Worm (Caenorhabditis elegans) whole organism, L4 larva: ENCODE data around the gene F08D12.3.

Experiments used
- F44E2.7 ChIP-seq: fragments of 200-800 bp; sonication (Bioruptor generic); IDR thresholded peaks from 2 replicates; pipeline ENCODE4 v2.1.2; 2022; ENCODE audit warnings: missing genetic modification characterization, missing compliant biosample characterization
- Y48G9A.11 ChIP-seq: fragments of 200-800 bp; sonication (Bioruptor generic); IDR thresholded peaks from 2 replicates; pipeline ENCODE4 v1.3.6; 2022; ENCODE audit warnings: missing genetic modification reagents, missing genetic modification characterization, missing compliant biosample characterization
- Y5F2A.4 ChIP-seq: fragments of 200-800 bp; sonication (Bioruptor generic); optimal IDR thresholded peaks from 2 replicates; lab custom pipeline; 2018; ENCODE audit warnings: mild to moderate bottlenecking, missing genetic modification characterization, missing compliant biosample characterization
- Y75B8A.6 ChIP-seq: fragments of 200-800 bp; sonication (Bioruptor generic); IDR thresholded peaks from 2 replicates; pipeline ENCODE4 v1.3.6; 2022; ENCODE audit warnings: missing genetic modification reagents, missing genetic modification characterization, missing compliant biosample characterization
- ZK337.2 ChIP-seq: fragments of 200-800 bp; sonication (Bioruptor generic); IDR thresholded peaks from 2 replicates; pipeline ENCODE4 v1.3.6; 2022; ENCODE audit warnings: missing genetic modification reagents, missing genetic modification characterization, missing compliant biosample characterization
- ZK546.5 ChIP-seq, 2 experiments: sonication (generic microtip); optimal IDR thresholded peaks; 2 replicates each; lab custom pipeline; 2017; ENCODE audit warnings: missing biosample characterization in 2 of 2, missing genetic modification characterization in 2 of 2
- aha-1 ChIP-seq: fragments of 150-350 bp; peaks from one replicate; lab custom pipeline; 2014; ENCODE audit warnings: missing biosample characterization, missing genetic modification characterization
- aly-2 ChIP-seq: sonication (generic microtip); optimal IDR thresholded peaks from 2 replicates; lab custom pipeline; 2018; ENCODE audit warnings: missing biosample characterization, missing genetic modification characterization
- arid-1 ChIP-seq: fragments of 200-800 bp; sonication (Bioruptor generic); conservative IDR thresholded peaks from 2 replicates; pipeline ENCODE4 v1.3.6; 2022; ENCODE audit warnings: missing genetic modification reagents, missing genetic modification characterization, missing compliant biosample characterization
- attf-4 ChIP-seq: sonication (generic microtip); optimal IDR thresholded peaks from 3 replicates; lab custom pipeline; 2017; ENCODE audit warnings: missing biosample characterization, missing genetic modification characterization
- ceh-28 ChIP-seq: fragments of 150-350 bp; optimal IDR thresholded peaks from 2 replicates; lab custom pipeline; 2014; ENCODE audit warnings: missing biosample characterization, missing genetic modification reagents, missing genetic modification characterization
- ceh-62 ChIP-seq: sonication (generic microtip); optimal IDR thresholded peaks from 2 replicates; lab custom pipeline; 2017; ENCODE audit warnings: missing biosample characterization, missing genetic modification characterization
- ceh-82 ChIP-seq: sonication (generic microtip); optimal IDR thresholded peaks from 2 replicates; lab custom pipeline; 2017; ENCODE audit warnings: missing biosample characterization, missing genetic modification characterization
- ces-1 ChIP-seq: fragments of 150-350 bp; sonication (generic microtip); optimal IDR thresholded peaks from 4 replicates; lab custom pipeline; 2014; ENCODE audit warnings: missing biosample characterization, missing genetic modification reagents, missing genetic modification characterization
- ctbp-1 ChIP-seq: fragments of 200-800 bp; sonication (Bioruptor generic); IDR thresholded peaks from 2 replicates; pipeline ENCODE4 v1.3.6; 2022; ENCODE audit warnings: missing genetic modification reagents, missing genetic modification characterization, missing compliant biosample characterization
- daf-12 ChIP-seq: fragments of 150-350 bp; optimal IDR thresholded peaks from 2 replicates; lab custom pipeline; 2014; ENCODE audit warnings: missing biosample characterization, missing genetic modification reagents, missing genetic modification characterization
- daf-19 ChIP-seq: fragments of 200-800 bp; sonication (Bioruptor generic); conservative IDR thresholded peaks from 2 replicates; pipeline ENCODE4 v1.3.6; 2022; ENCODE audit warnings: missing genetic modification characterization, missing compliant biosample characterization
- daf-8 ChIP-seq: fragments of 200-800 bp; sonication (Bioruptor generic); IDR thresholded peaks from 2 replicates; pipeline ENCODE4 v1.3.6; 2022; ENCODE audit warnings: missing genetic modification characterization, missing compliant biosample characterization
- dmd-6 ChIP-seq: fragments of 200-800 bp; sonication (Bioruptor generic); IDR thresholded peaks from 2 replicates; pipeline ENCODE4 v1.3.6; 2022; ENCODE audit warnings: missing genetic modification reagents, missing genetic modification characterization, missing compliant biosample characterization
- dmd-9 ChIP-seq: fragments of 200-800 bp; sonication (Bioruptor generic); IDR thresholded peaks from 2 replicates; pipeline ENCODE4 v1.3.6; 2022; ENCODE audit warnings: missing genetic modification reagents, missing genetic modification characterization, missing compliant biosample characterization
- egl-43 ChIP-seq: fragments of 200-800 bp; sonication (Bioruptor generic); IDR thresholded peaks from 2 replicates; pipeline ENCODE4 v1.3.6; 2022; ENCODE audit warnings: missing genetic modification reagents, missing genetic modification characterization, missing compliant biosample characterization
- fkh-10 ChIP-seq: fragments of 150-350 bp; optimal IDR thresholded peaks from 2 replicates; lab custom pipeline; 2014; ENCODE audit warnings: missing biosample characterization, missing genetic modification reagents, missing genetic modification characterization
- gei-8 ChIP-seq: fragments of 200-800 bp; sonication (Bioruptor generic); optimal IDR thresholded peaks from 2 replicates; lab custom pipeline; 2018; ENCODE audit warnings: mild to moderate bottlenecking, missing genetic modification characterization, missing compliant biosample characterization
- lin-39 ChIP-seq: fragments of 150-350 bp; optimal IDR thresholded peaks from 2 replicates; lab custom pipeline; 2014; ENCODE audit warnings: missing biosample characterization, missing genetic modification reagents, missing genetic modification characterization
- mdl-1 ChIP-seq, 2 experiments: fragments of 150-350 bp in 1 of 2; sonication (generic microtip) in 1 of 2; optimal IDR thresholded peaks; 2 replicates each; lab custom pipeline; 2014 to 2017; ENCODE audit warnings: missing biosample characterization in 2 of 2, missing genetic modification characterization in 2 of 2
- mdt-29 ChIP-seq: fragments of 200-800 bp; sonication (Bioruptor generic); IDR thresholded peaks from 2 replicates; pipeline ENCODE4 v1.3.6; 2022; ENCODE audit warnings: missing genetic modification reagents, missing genetic modification characterization, missing compliant biosample characterization
- mep-1 ChIP-seq: fragments of 150-350 bp; sonication (generic microtip); optimal IDR thresholded peaks from 3 replicates; lab custom pipeline; 2014; ENCODE audit warnings: missing biosample characterization, missing genetic modification characterization
- nhr-10 ChIP-seq: fragments of 150-350 bp; optimal IDR thresholded peaks from 2 replicates; lab custom pipeline; 2014; ENCODE audit warnings: missing biosample characterization, missing genetic modification characterization
- nhr-25 ChIP-seq: sonication (generic microtip); optimal IDR thresholded peaks from 2 replicates; lab custom pipeline; 2017; ENCODE audit warnings: missing genetic modification characterization, mild to moderate bottlenecking, missing compliant biosample characterization, antibody characterized with exemption, moderate library complexity, borderline replicate concordance; ENCODE audit not compliant: insufficient read depth
- nhr-41 ChIP-seq: fragments of 200-800 bp; sonication (Bioruptor generic); IDR thresholded peaks from 2 replicates; pipeline ENCODE4 v1.3.6; 2022; ENCODE audit warnings: missing genetic modification reagents, missing genetic modification characterization, missing compliant biosample characterization
- nhr-42 ChIP-seq: fragments of 200-800 bp; sonication (Bioruptor generic); IDR thresholded peaks from 2 replicates; pipeline ENCODE4 v1.3.6; 2022; ENCODE audit warnings: missing genetic modification characterization, missing compliant biosample characterization
- pha-4 ChIP-seq, 2 experiments: fragments of 150-350 bp in 1 of 2; fragments of 200-800 bp in 1 of 2; sonication (Bioruptor generic) in 1 of 2; IDR thresholded peaks in 1 of 2; optimal IDR thresholded peaks in 1 of 2; 2 replicates each; pipeline versions ENCODE4 v1.3.6 to Lab custom; 2014 to 2022; ENCODE audit warnings: missing genetic modification characterization in 2 of 2, missing genetic modification reagents in 2 of 2, missing biosample characterization in 1 of 2, missing compliant biosample characterization in 1 of 2
- php-3 ChIP-seq: fragments of 200-800 bp; sonication (Bioruptor generic); IDR thresholded peaks from 2 replicates; pipeline ENCODE4 v1.3.6; 2022; ENCODE audit warnings: missing genetic modification reagents, missing genetic modification characterization, missing compliant biosample characterization
- saeg-2 ChIP-seq: fragments of 200-800 bp; sonication (Bioruptor generic); IDR thresholded peaks from 2 replicates; pipeline ENCODE4 v1.3.6; 2022; ENCODE audit warnings: missing genetic modification reagents, missing genetic modification characterization, missing compliant biosample characterization
- set-16 ChIP-seq: fragments of 200-800 bp; sonication (Bioruptor generic); IDR thresholded peaks from 2 replicates; pipeline ENCODE4 v1.3.6; 2022; ENCODE audit warnings: missing genetic modification reagents, missing genetic modification characterization, missing compliant biosample characterization
- skn-1 ChIP-seq: fragments of 150-350 bp; optimal IDR thresholded peaks from 2 replicates; lab custom pipeline; 2014; ENCODE audit warnings: missing biosample characterization, missing genetic modification characterization
- snpc-1.2 ChIP-seq: fragments of 200-800 bp; sonication (Bioruptor generic); IDR thresholded peaks from 2 replicates; pipeline ENCODE4 v1.3.6; 2022; ENCODE audit warnings: missing genetic modification reagents, missing genetic modification characterization, missing compliant biosample characterization
- snpc-4 ChIP-seq: fragments of 150-350 bp; optimal IDR thresholded peaks from 2 replicates; lab custom pipeline; 2014; ENCODE audit warnings: missing biosample characterization, missing genetic modification characterization
- tag-97 ChIP-seq: fragments of 200-800 bp; sonication (Bioruptor generic); IDR thresholded peaks from 2 replicates; pipeline ENCODE4 v1.3.6; 2022; ENCODE audit warnings: missing genetic modification characterization, missing compliant biosample characterization
- unc-130 ChIP-seq: sonication (generic microtip); optimal IDR thresholded peaks from 2 replicates; lab custom pipeline; 2016; ENCODE audit warnings: missing genetic modification reagents, missing genetic modification characterization, missing compliant biosample characterization
- unc-39 ChIP-seq: sonication (generic microtip); optimal IDR thresholded peaks from 2 replicates; lab custom pipeline; 2017; ENCODE audit warnings: missing biosample characterization, missing genetic modification characterization
- unc-62 ChIP-seq, 3 experiments: fragments of 150-350 bp in 1 of 3; sonication (generic microtip); optimal IDR thresholded peaks in 2 of 3; peaks in 1 of 3; 1 replicate in 1 of 3; 2 replicates in 2 of 3; lab custom pipeline; 2014 to 2017; ENCODE audit warnings: missing biosample characterization in 3 of 3, missing genetic modification characterization in 3 of 3, missing genetic modification reagents in 3 of 3, missing genotype in 1 of 3
- zip-2 ChIP-seq: fragments of 150-350 bp; optimal IDR thresholded peaks from 2 replicates; lab custom pipeline; 2014; ENCODE audit warnings: missing biosample characterization, missing genetic modification characterization

Gene F08D12.3

DNA sequence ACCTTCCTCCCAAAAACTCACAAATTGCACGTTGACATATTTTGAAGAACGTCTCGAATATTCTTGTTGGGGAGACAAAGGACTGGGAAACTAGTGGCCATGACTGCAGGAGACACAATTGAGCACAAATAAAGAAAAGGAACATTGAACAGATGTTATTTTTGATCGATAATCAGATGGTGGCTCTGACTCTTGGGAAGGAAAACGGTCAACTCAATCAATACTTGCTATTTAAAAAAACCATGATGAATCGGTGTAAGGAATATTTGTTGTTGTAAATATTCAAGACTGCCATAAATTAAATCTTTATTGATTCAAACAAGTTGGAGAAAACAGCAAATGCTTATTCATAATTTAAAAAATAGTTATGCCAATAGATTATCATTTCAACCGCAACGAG lies 8.6 kb upstream of the F08D12.3 start, which contains the start of gene fbxb-105:
Gene fbxb-105 (minus strand): TSS at position 101 of the 400 bp plus-strand sequence.
- TF ChIP-seq dmd-6 (GFP tag; lab: Robert Waterston, UW) = no peak
- TF ChIP-seq Y75B8A.6 (GFP tag; lab: Robert Waterston, UW) = no peak
- TF ChIP-seq daf-8 (GFP tag; lab: Robert Waterston, UW) = no peak
- TF ChIP-seq daf-12 (tag; lab: Kevin White, UChicago) = no peak
- TF ChIP-seq set-16 (GFP tag; lab: Robert Waterston, UW) = no peak

DNA sequence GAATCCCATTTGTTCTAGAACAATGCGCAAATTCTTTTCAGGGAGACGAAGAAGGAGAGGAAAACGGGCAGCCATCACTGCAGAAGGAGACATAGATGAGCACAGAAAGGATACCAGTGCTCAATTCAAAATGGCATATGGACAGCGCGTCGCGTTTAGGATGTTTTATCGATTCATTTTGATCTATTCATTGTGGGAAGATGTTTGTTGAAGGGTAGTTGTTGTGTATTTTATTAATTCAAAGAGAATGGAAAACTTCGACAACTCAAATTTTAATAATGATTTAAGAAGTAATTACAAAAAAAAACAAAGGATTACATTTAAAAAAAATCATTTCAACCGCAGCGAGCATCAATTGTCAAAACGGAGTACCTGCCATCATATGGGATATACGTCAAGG lies 7.2 kb upstream of the F08D12.3 start, which contains the start of gene sdz-10:
Gene sdz-10 (minus strand): TSS at position 101 of the 400 bp plus-strand sequence.
- no peak for TF ChIP-seq F44E2.7 (GFP tag; lab: Robert Waterston, UW)
- no peak for TF ChIP-seq gei-8 (GFP tag; lab: Kevin White, UChicago)
- TF ChIP-seq set-16 (GFP tag; lab: Robert Waterston, UW) = no peak
- TF ChIP-seq skn-1 (tag; lab: Kevin White, UChicago) = no peak
- no peak for TF ChIP-seq nhr-42 (GFP tag; lab: Robert Waterston, UW)
- no peak for TF ChIP-seq nhr-25
- no peak for TF ChIP-seq zip-2 (tag; lab: Kevin White, UChicago)
- TF ChIP-seq unc-130 (GFP tag; lab: Kevin White, UChicago) = no peak
- TF ChIP-seq tag-97 (GFP tag; lab: Robert Waterston, UW) = no peak
- TF ChIP-seq aly-2 (tag; lab: Kevin White, UChicago) = no peak
- TF ChIP-seq snpc-1.2 (GFP tag; lab: Robert Waterston, UW) = no peak
- no peak for TF ChIP-seq ceh-82 (tag; lab: Kevin White, UChicago)
- no peak for TF ChIP-seq arid-1 (GFP tag; lab: Robert Waterston, UW)
- no peak for TF ChIP-seq attf-4 (tag; lab: Kevin White, UChicago)
- TF ChIP-seq snpc-4 (tag; lab: Kevin White, UChicago) = no peak
- TF ChIP-seq, all 104 proteins: peak for 0

DNA sequence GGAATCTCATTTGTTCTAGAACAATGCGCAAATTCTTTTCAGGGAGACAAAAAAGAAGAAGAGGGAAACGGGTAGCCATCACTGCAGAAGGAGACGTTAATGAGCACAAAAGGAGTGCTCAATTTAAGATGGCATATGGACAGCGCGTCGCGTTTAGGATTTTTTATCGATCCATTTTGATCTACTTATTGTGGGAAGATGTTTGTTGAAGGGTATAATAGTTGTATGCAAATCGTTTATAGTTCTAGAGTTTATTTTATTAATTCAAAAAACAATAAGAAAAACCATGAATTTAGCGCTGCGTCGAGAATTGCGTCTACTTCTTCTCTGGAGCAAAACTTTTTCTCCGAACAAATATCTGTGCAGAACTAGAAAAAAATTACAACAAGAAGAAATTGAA lies 5.8 kb upstream of the F08D12.3 start, which contains the start of gene sdz-9:
Gene sdz-9 (minus strand): TSS at position 101 of the 400 bp plus-strand sequence.
- TF ChIP-seq unc-62 (GFP tag; optimal IDR thresholded peaks at IDR 0.05 in 1 of 2; lab: Kevin White, UChicago) (peak in 1 of 2 experiments; percentile 10), unc-62 (tag; optimal IDR thresholded peaks at IDR 0.05; lab: Kevin White, UChicago) (no peak), mdt-29 (GFP tag; lab: Robert Waterston, UW) (no peak)

DNA sequence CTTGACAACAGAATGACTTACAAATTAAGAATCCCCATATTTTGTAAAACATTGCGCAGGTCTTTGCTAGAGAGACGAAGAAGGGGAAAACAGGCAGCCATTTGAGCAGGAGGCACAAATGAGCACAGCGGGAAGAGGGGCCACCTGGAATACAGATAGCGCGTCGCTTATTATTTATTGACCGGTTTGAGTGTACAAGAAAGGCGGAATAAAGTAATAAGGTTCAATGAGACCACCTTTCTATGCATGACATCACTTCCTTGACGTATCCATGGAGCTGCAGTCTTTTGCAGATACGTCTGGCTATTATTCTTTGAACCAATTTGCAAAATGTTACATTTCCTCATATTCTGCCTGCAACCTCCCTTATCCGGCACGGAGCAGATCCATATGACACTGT lies 4.4 kb upstream of the F08D12.3 start, which contains the start of gene fbxb-111:
Gene fbxb-111 (minus strand): TSS at position 101 of the 400 bp plus-strand sequence.
- TF ChIP-seq php-3 (no peak), nhr-41 (GFP tag; lab: Robert Waterston, UW) (no peak), ceh-28 (no peak), ZK337.2 (GFP tag; lab: Robert Waterston, UW) (no peak), mdl-1 (tag; optimal IDR thresholded peaks at IDR 0.05; lab: Kevin White, UChicago) (no peak), ZK546.5 (tag; optimal IDR thresholded peaks at IDR 0.05; lab: Kevin White, UChicago) (no peak), dmd-9 (GFP tag; lab: Robert Waterston, UW) (no peak), unc-62 (GFP tag; optimal IDR thresholded peaks at IDR 0.05 in 1 of 2; lab: Kevin White, UChicago) (no peak), unc-62 (tag; optimal IDR thresholded peaks at IDR 0.05; lab: Kevin White, UChicago) (no peak), daf-12 (tag; lab: Kevin White, UChicago) (no peak), pha-4 (GFP tag; IDR thresholded peaks at IDR 0.05; lab: Robert Waterston, UW) (no peak), pha-4 (tag; optimal IDR thresholded peaks at IDR 0.05; lab: Kevin White, UChicago) (no peak), daf-19 (GFP tag; lab: Robert Waterston, UW) (no peak), ctbp-1 (no peak)

DNA sequence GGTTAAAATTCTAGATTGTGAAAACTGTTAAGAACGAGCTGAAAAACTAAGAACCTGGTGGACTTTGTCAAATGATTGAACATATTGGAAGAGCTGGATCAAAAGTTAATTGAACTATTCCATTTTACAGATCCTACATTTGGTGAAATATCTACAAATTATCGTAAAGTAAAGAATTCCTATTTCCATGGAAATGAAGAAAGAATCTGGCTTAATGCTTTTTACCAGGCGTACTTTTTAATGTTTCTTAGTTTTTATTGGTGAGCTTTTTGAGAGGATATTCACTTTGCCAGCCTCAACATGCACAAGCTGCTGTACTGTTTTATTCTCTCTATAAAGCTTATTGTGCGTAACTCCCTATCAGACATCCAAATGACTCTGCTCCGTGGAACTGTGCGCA lies 1.5 kb upstream of the F08D12.3 start, which contains the start of gene F08D12.4:
Gene F08D12.4 (plus strand): TSS at position 301 of the 400 bp plus-strand sequence.
- TF ChIP-seq ces-1 (GFP tag; lab: Kevin White, UChicago) = no peak
- no peak for TF ChIP-seq egl-43 (GFP tag; lab: Robert Waterston, UW)
- TF ChIP-seq lin-39 (tag; lab: Kevin White, UChicago) = no peak
- TF ChIP-seq nhr-10 (tag; lab: Kevin White, UChicago) = no peak
- TF ChIP-seq fkh-10 (GFP tag; lab: Kevin White, UChicago) = no peak
- no peak for TF ChIP-seq ceh-28
- no peak for TF ChIP-seq snpc-4 (tag; lab: Kevin White, UChicago)
- no peak for TF ChIP-seq mep-1 (tag; lab: Kevin White, UChicago)
- TF ChIP-seq ceh-62 (tag; lab: Kevin White, UChicago) = no peak
- TF ChIP-seq saeg-2 (GFP tag; lab: Robert Waterston, UW) = no peak
- no peak for TF ChIP-seq aha-1 (tag; lab: Kevin White, UChicago)
- TF ChIP-seq Y48G9A.11 (GFP tag; lab: Robert Waterston, UW) = no peak
- TF ChIP-seq skn-1 (tag; lab: Kevin White, UChicago) = no peak
- no peak for TF ChIP-seq unc-39 (tag; lab: Kevin White, UChicago)
- no peak for TF ChIP-seq dmd-6 (GFP tag; lab: Robert Waterston, UW)
- TF ChIP-seq Y5F2A.4 (GFP tag; lab: Kevin White, UChicago) = no peak
